Worm (Caenorhabditis elegans) whole organism, midembryonic: ENCODE results near the gene EEED8.13.
A peak's percentile ranks its signal among the peaks of the same experiment; 100 is the strongest.

ENCODE experiments used
- T22C8.4 ChIP-seq: fragments of 200-800 bp; sonication (Bioruptor generic); IDR thresholded peaks from 2 replicates; pipeline ENCODE4 v1.3.6; 2022; ENCODE audit warnings: missing genetic modification characterization, missing compliant biosample characterization
- cog-1 ChIP-seq: sonication (generic microtip); optimal IDR thresholded peaks from 2 replicates; lab custom pipeline; 2016; ENCODE audit warnings: missing genetic modification characterization, missing compliant biosample characterization
- flt-1 ChIP-seq: fragments of 200-800 bp; sonication (Bioruptor generic); IDR thresholded peaks from 2 replicates; pipeline ENCODE4 v1.3.6; 2022; ENCODE audit warnings: missing genetic modification characterization, missing compliant biosample characterization
- klf-2 ChIP-seq: fragments of 200-800 bp; sonication (Bioruptor generic); conservative IDR thresholded peaks from 2 replicates; pipeline ENCODE4 v1.3.6; 2022; ENCODE audit warnings: missing genetic modification reagents, missing genetic modification characterization, missing compliant biosample characterization
- med-1 ChIP-seq: sonication (generic microtip); optimal IDR thresholded peaks from 2 replicates; lab custom pipeline; 2017; ENCODE audit warnings: missing genetic modification characterization, mild to moderate bottlenecking, missing compliant biosample characterization, antibody characterized with exemption, missing genetic modification reagents; ENCODE audit not compliant: insufficient read depth
- ref-1 ChIP-seq: fragments of 200-800 bp; sonication (Bioruptor generic); conservative IDR thresholded peaks from 2 replicates; pipeline ENCODE4 v1.3.6; 2022; ENCODE audit warnings: missing genetic modification reagents, missing genetic modification characterization, missing compliant biosample characterization
- tab-1 ChIP-seq: fragments of 200-800 bp; sonication (Bioruptor generic); IDR thresholded peaks from 2 replicates; pipeline ENCODE4 v1.3.6; 2022; ENCODE audit warnings: missing genetic modification characterization, missing compliant biosample characterization
- ztf-23 ChIP-seq: fragments of 200-800 bp; sonication (Bioruptor generic); IDR thresholded peaks from 2 replicates; pipeline ENCODE4 v1.3.6; 2022; ENCODE audit warnings: missing genetic modification reagents, missing genetic modification characterization, missing compliant biosample characterization
- ztf-29 ChIP-seq: fragments of 200-800 bp; sonication (Bioruptor generic); IDR thresholded peaks from 2 replicates; pipeline ENCODE4 v1.3.6; 2022; ENCODE audit warnings: missing genetic modification reagents, missing genetic modification characterization, missing compliant biosample characterization

The EEED8.13 gene

ce11 chrII:5412467-5412866 is at the start of gene EEED8.13, which contains the start of gene EEED8.18:
Gene EEED8.13 (minus strand): TSS chrII:5412567.
Gene EEED8.18 (minus strand): TSS chrII:5412610.
- TF ChIP-seq tab-1 (GFP tag; lab: Robert Waterston, UW) (no peak), ref-1 (GFP tag; lab: Robert Waterston, UW) (no peak), klf-2 (GFP tag; lab: Robert Waterston, UW) (no peak), T22C8.4 (GFP tag; lab: Robert Waterston, UW) (no peak), ztf-23 (GFP tag; lab: Robert Waterston, UW) (no peak), cog-1 (no peak), ztf-29 (GFP tag; lab: Robert Waterston, UW) (no peak), med-1 (GFP tag; lab: Kevin White, UChicago) (no peak), flt-1 (GFP tag; lab: Robert Waterston, UW) (no peak)

ce11 chrII:5460911-5461310 is 48.5 kb upstream of the EEED8.13 start:
- peak; percentile 16 for TF ChIP-seq cog-1
- TF ChIP-seq ref-1 (GFP tag; lab: Robert Waterston, UW): no peak
- no peak for TF ChIP-seq flt-1 (GFP tag; lab: Robert Waterston, UW)
- TF ChIP-seq ztf-29 (GFP tag; lab: Robert Waterston, UW): no peak
- no peak for TF ChIP-seq klf-2 (GFP tag; lab: Robert Waterston, UW)
- no peak for TF ChIP-seq tab-1 (GFP tag; lab: Robert Waterston, UW)
- TF ChIP-seq T22C8.4 (GFP tag; lab: Robert Waterston, UW): peak; percentile 72

- TF ChIP-seq cog-1 (no peak), flt-1 (GFP tag; lab: Robert Waterston, UW) (no peak), ref-1 (GFP tag; lab: Robert Waterston, UW) (no peak), tab-1 (GFP tag; lab: Robert Waterston, UW) (no peak), ztf-29 (GFP tag; lab: Robert Waterston, UW) (no peak), T22C8.4 (GFP tag; lab: Robert Waterston, UW) (no peak), med-1 (GFP tag; lab: Kevin White, UChicago) (no peak), klf-2 (GFP tag; lab: Robert Waterston, UW) (no peak)
These were observed 47.2 kb upstream of the EEED8.13 start for ce11 chrII:5459534-5459933.

- TF ChIP-seq ztf-29 (GFP tag; lab: Robert Waterston, UW): no peak
- TF ChIP-seq tab-1 (GFP tag; lab: Robert Waterston, UW): no peak
- TF ChIP-seq cog-1: no peak
- no peak for TF ChIP-seq ref-1 (GFP tag; lab: Robert Waterston, UW)
- TF ChIP-seq klf-2 (GFP tag; lab: Robert Waterston, UW): no peak
- no peak for TF ChIP-seq flt-1 (GFP tag; lab: Robert Waterston, UW)
- TF ChIP-seq med-1 (GFP tag; lab: Kevin White, UChicago): no peak
- no peak for TF ChIP-seq ztf-23 (GFP tag; lab: Robert Waterston, UW)
These were observed 46.5 kb upstream of the EEED8.13 start for ce11 chrII:5458683-5459410.

- no peak for TF ChIP-seq med-1 (GFP tag; lab: Kevin White, UChicago)
- no peak for TF ChIP-seq ztf-29 (GFP tag; lab: Robert Waterston, UW)
- no peak for TF ChIP-seq cog-1
- no peak for TF ChIP-seq ref-1 (GFP tag; lab: Robert Waterston, UW)
- TF ChIP-seq ztf-23 (GFP tag; lab: Robert Waterston, UW): no peak
- no peak for TF ChIP-seq tab-1 (GFP tag; lab: Robert Waterston, UW)
- no peak for TF ChIP-seq flt-1 (GFP tag; lab: Robert Waterston, UW)
- no peak for TF ChIP-seq T22C8.4 (GFP tag; lab: Robert Waterston, UW)
- TF ChIP-seq klf-2 (GFP tag; lab: Robert Waterston, UW): no peak
These were observed 43.4 kb upstream of the EEED8.13 start, which contains the start of gene daz-1 for ce11 chrII:5455650-5456355. Gene daz-1 (plus strand): TSS chrII:5456305.

- TF ChIP-seq cog-1 (no peak), flt-1 (GFP tag; lab: Robert Waterston, UW) (no peak), ref-1 (GFP tag; lab: Robert Waterston, UW) (no peak), klf-2 (GFP tag; lab: Robert Waterston, UW) (no peak)
These were observed 41.2 kb upstream of the EEED8.13 start, which contains the start of gene dhs-5 for ce11 chrII:5453547-5453946. Gene dhs-5 (plus strand): TSS chrII:5453847.

- no peak for TF ChIP-seq ztf-29 (GFP tag; lab: Robert Waterston, UW)
- TF ChIP-seq med-1 (GFP tag; lab: Kevin White, UChicago): no peak
- TF ChIP-seq ref-1 (GFP tag; lab: Robert Waterston, UW): no peak
- TF ChIP-seq flt-1 (GFP tag; lab: Robert Waterston, UW): no peak
- no peak for TF ChIP-seq cog-1
- no peak for TF ChIP-seq ztf-23 (GFP tag; lab: Robert Waterston, UW)
- TF ChIP-seq klf-2 (GFP tag; lab: Robert Waterston, UW): no peak
- TF ChIP-seq tab-1 (GFP tag; lab: Robert Waterston, UW): no peak
- no peak for TF ChIP-seq T22C8.4 (GFP tag; lab: Robert Waterston, UW)
These were observed 38.9 kb upstream of the EEED8.13 start for ce11 chrII:5451278-5451677.

- TF ChIP-seq ztf-23 (GFP tag; lab: Robert Waterston, UW): no peak
- TF ChIP-seq klf-2 (GFP tag; lab: Robert Waterston, UW): no peak
- TF ChIP-seq flt-1 (GFP tag; lab: Robert Waterston, UW): no peak
- no peak for TF ChIP-seq ref-1 (GFP tag; lab: Robert Waterston, UW)
- no peak for TF ChIP-seq T22C8.4 (GFP tag; lab: Robert Waterston, UW)
- TF ChIP-seq med-1 (GFP tag; lab: Kevin White, UChicago): no peak
These were observed 37.3 kb upstream of the EEED8.13 start for ce11 chrII:5449620-5450019.

- TF ChIP-seq ztf-29 (GFP tag; lab: Robert Waterston, UW) (no peak), flt-1 (GFP tag; lab: Robert Waterston, UW) (no peak), cog-1 (no peak), T22C8.4 (GFP tag; lab: Robert Waterston, UW) (no peak), klf-2 (GFP tag; lab: Robert Waterston, UW) (no peak), ref-1 (GFP tag; lab: Robert Waterston, UW) (no peak), med-1 (GFP tag; lab: Kevin White, UChicago) (no peak), tab-1 (GFP tag; lab: Robert Waterston, UW) (no peak), ztf-23 (GFP tag; lab: Robert Waterston, UW) (no peak)
These were observed 36.9 kb upstream of the EEED8.13 start for ce11 chrII:5449219-5449618.
